Fruit fly (Drosophila melanogaster): ENCODE measurements around the gene rtet.

rtet gene

dm6 chr3R:21101453-21102214, 6.6 kb upstream of the rtet start, which contains the start of the genes CG7044 and Tbc1d22 (continued):
- TF ChIP-seq HLHmδ (GFP tag; optimal IDR thresholded peaks at IDR 0.05) (no peak), Ptx1 (GFP tag; IDR thresholded peaks at IDR 0.05) (peak; percentile 44; the same call in 1 of the 2 replicates), gcm2 (GFP tag; optimal IDR thresholded peaks at IDR 0.05) (no peak), Gug (GFP tag; IDR thresholded peaks at IDR 0.05) (peak; percentile 61), lov (optimal IDR thresholded peaks at IDR 0.05) (no peak), lov (GFP tag; IDR thresholded peaks at IDR 0.05) (no peak), maf-S (GFP tag; optimal IDR thresholded peaks at IDR 0.05) (no peak), CG8359 (GFP tag; optimal IDR thresholded peaks at IDR 0.05; ENCODE audit: borderline replicate concordance) (no peak), Deaf1 (tag; optimal IDR thresholded peaks at IDR 0.05) (no peak), CG14050 (GFP tag; IDR thresholded peaks at IDR 0.05) (no peak), jigr1 (GFP tag; IDR thresholded peaks at IDR 0.05) (no peak), dysf (GFP tag; IDR thresholded peaks at IDR 0.05) (peak; percentile 61), tin (GFP tag; optimal IDR thresholded peaks at IDR 0.05) (peak; percentile 51), corto (GFP tag; optimal IDR thresholded peaks at IDR 0.05) (no peak), gfzf (GFP tag; optimal IDR thresholded peaks at IDR 0.05) (peak; percentile 75), lola (GFP tag; optimal IDR thresholded peaks at IDR 0.05) (peak in 1 of 3 experiments; percentile 72), toy (GFP tag; IDR thresholded peaks at IDR 0.05) (no peak), Adf1 (GFP tag; IDR thresholded peaks at IDR 0.05) (no peak), CG30403 (GFP tag; optimal IDR thresholded peaks at IDR 0.05) (peak; percentile 83), HHEX (GFP tag; optimal IDR thresholded peaks at IDR 0.05) (no peak), CG15514 (GFP tag; optimal IDR thresholded peaks at IDR 0.05) (no peak), sc (optimal IDR thresholded peaks at IDR 0.05) (no peak), sc (GFP tag; optimal IDR thresholded peaks at IDR 0.05) (no peak), CG10959 (GFP tag; IDR thresholded peaks at IDR 0.05) (0 out of 2 replicates have a peak, but pooled peaks have one; percentile 10), CG9797 (GFP tag; optimal IDR thresholded peaks at IDR 0.05) (peak; percentile 66), rib (GFP tag; IDR thresholded peaks at IDR 0.05) (no peak), Jarid2 (GFP tag; optimal IDR thresholded peaks at IDR 0.05) (no peak), Rfx (GFP tag; IDR thresholded peaks at IDR 0.05) (peak; percentile 44; the same call in 1 of the 2 replicates), Xbp1 (GFP tag; optimal IDR thresholded peaks at IDR 0.05) (peak; percentile 71), CG1529 (GFP tag; optimal IDR thresholded peaks at IDR 0.05) (no peak), cas (GFP tag; IDR thresholded peaks at IDR 0.05) (no peak), Sox100B (GFP tag; optimal IDR thresholded peaks at IDR 0.05) (no peak), H15 (GFP tag; IDR thresholded peaks at IDR 0.05) (no peak), Mad (GFP tag; optimal IDR thresholded peaks at IDR 0.05) (no peak), CG13424 (tag; optimal IDR thresholded peaks at IDR 0.05) (peak; percentile 63), CG31388 (GFP tag; optimal IDR thresholded peaks at IDR 0.05) (no peak), hth (optimal IDR thresholded peaks at IDR 0.05) (no peak), run (tag; optimal IDR thresholded peaks at IDR 0.05) (no peak), CG8281 (tag; optimal IDR thresholded peaks at IDR 0.05) (no peak), CG9609 (GFP tag; optimal IDR thresholded peaks at IDR 0.05) (peak; percentile 47), E2f2 (GFP tag; IDR thresholded peaks at IDR 0.05) (peak; percentile 27; the same call in 1 of the 2 replicates), CG6791 (GFP tag; IDR thresholded peaks at IDR 0.05; ENCODE audit: partially characterized antibody) (0 out of 3 replicates have a peak, but pooled peaks have one; percentile 10), NC2α (GFP tag; optimal IDR thresholded peaks at IDR 0.05) (no peak), nom (GFP tag; optimal IDR thresholded peaks at IDR 0.05) (no peak), sob (GFP tag; IDR thresholded peaks at IDR 0.05) (no peak), Hr39 (optimal IDR thresholded peaks at IDR 0.05) (no peak), grau (tag; optimal IDR thresholded peaks at IDR 0.05) (peak; percentile 59), Stat92E (GFP tag; optimal IDR thresholded peaks at IDR 0.05) (no peak), CG17912 (GFP tag; optimal IDR thresholded peaks at IDR 0.05) (no peak), CG17361 (GFP tag; IDR thresholded peaks at IDR 0.05) (peak; percentile 90)
